Fruit fly (Drosophila melanogaster): Measurements from ENCODE around the gene crn.

crn gene

dm6 chrX:2298708-2299370, 49.1 kb upstream of the crn start (continued):
- TF ChIP-seq stwl (tag; optimal IDR thresholded peaks at IDR 0.05) = peak; percentile 45
- peak; percentile 29 for TF ChIP-seq HmgZ (tag; optimal IDR thresholded peaks at IDR 0.05)
- TF ChIP-seq Ptx1 (GFP tag; IDR thresholded peaks at IDR 0.05) = peak; percentile 77
- TF ChIP-seq CG1792 (GFP tag; optimal IDR thresholded peaks at IDR 0.05) = peak; percentile 52
- TF ChIP-seq Bgb (GFP tag; IDR thresholded peaks at IDR 0.05; ENCODE audit: partially characterized antibody) = no peak
- TF ChIP-seq luna (GFP tag; optimal IDR thresholded peaks at IDR 0.05) = no peak
- peak; percentile 93 for TF ChIP-seq CG8924 (tag; optimal IDR thresholded peaks at IDR 0.05)
- TF ChIP-seq sc (optimal IDR thresholded peaks at IDR 0.05) = no peak
- TF ChIP-seq sc (GFP tag; optimal IDR thresholded peaks at IDR 0.05) = peak; percentile 75
- TF ChIP-seq ara (GFP tag; IDR thresholded peaks at IDR 0.05) = peak; percentile 95

dm6 chrX:2297428-2298200, 47.8 kb upstream of the crn start:
- peak; percentile 99 for TF ChIP-seq CG12219 (GFP tag; optimal IDR thresholded peaks at IDR 0.05)
- no peak; the same call in 1 of the 2 replicates for TF ChIP-seq Bgb (GFP tag; IDR thresholded peaks at IDR 0.05; ENCODE audit: partially characterized antibody)
- TF ChIP-seq HLH3B (GFP tag; IDR thresholded peaks at IDR 0.05) = peak; percentile 99
- TF ChIP-seq cato (GFP tag; optimal IDR thresholded peaks at IDR 0.05; ENCODE audit: borderline replicate concordance) = peak; percentile 98
- peak; percentile 76; the same call in 2 of the 3 replicates for TF ChIP-seq z (GFP tag; IDR thresholded peaks at IDR 0.05)
- TF ChIP-seq CG14965 (GFP tag; optimal IDR thresholded peaks at IDR 0.05; ENCODE audit: borderline replicate concordance) = peak; percentile 90
- peak; percentile 98 for TF ChIP-seq salm (tag; optimal IDR thresholded peaks at IDR 0.05)
- TF ChIP-seq NK7.1 (GFP tag; optimal IDR thresholded peaks at IDR 0.05) = peak; percentile 97
- TF ChIP-seq CG30403 (GFP tag; optimal IDR thresholded peaks at IDR 0.05) = peak; percentile 99
- peak; percentile 89 for TF ChIP-seq D19B (GFP tag; optimal IDR thresholded peaks at IDR 0.05)
- TF ChIP-seq Vsx1 (GFP tag; optimal IDR thresholded peaks at IDR 0.05) = peak; percentile 94
- TF ChIP-seq grn (GFP tag; optimal IDR thresholded peaks at IDR 0.05) = peak; percentile 87
- TF ChIP-seq vvl (GFP tag; IDR thresholded peaks at IDR 0.05) = peak; percentile 99
- peak; percentile 99 for TF ChIP-seq Xbp1 (GFP tag; optimal IDR thresholded peaks at IDR 0.05)
- TF ChIP-seq wdn (GFP tag; IDR thresholded peaks at IDR 0.05) = peak; percentile 97
- TF ChIP-seq CG15479 (GFP tag; optimal IDR thresholded peaks at IDR 0.05) = peak; percentile 20
- TF ChIP-seq MESR4 (GFP tag; optimal IDR thresholded peaks at IDR 0.05) = peak; percentile 78
- TF ChIP-seq CG9437 (GFP tag; optimal IDR thresholded peaks at IDR 0.05) = peak; percentile 91
- TF ChIP-seq CG6254 (GFP tag; optimal IDR thresholded peaks at IDR 0.05) = peak; percentile 95
- TF ChIP-seq Rfx (GFP tag; IDR thresholded peaks at IDR 0.05) = peak; percentile 99
- peak; percentile 98 for TF ChIP-seq CG3847 (GFP tag; IDR thresholded peaks at IDR 0.05)
- TF ChIP-seq CG30020 (tag; optimal IDR thresholded peaks at IDR 0.05) = peak; percentile 76
- peak; percentile 89 for TF ChIP-seq fd102C (GFP tag; optimal IDR thresholded peaks at IDR 0.05)
- TF ChIP-seq CG17912 (GFP tag; optimal IDR thresholded peaks at IDR 0.05) = peak; percentile 97
- peak; percentile 96 for TF ChIP-seq fd3F (GFP tag; optimal IDR thresholded peaks at IDR 0.05)
- TF ChIP-seq pan (optimal IDR thresholded peaks at IDR 0.05) = no peak
- TF ChIP-seq pan (GFP tag; optimal IDR thresholded peaks at IDR 0.05 in 1 of 2, IDR thresholded peaks at IDR 0.05 in 1 of 2) = peak in 1 of 2 experiments; percentile 98
- peak; percentile 97 for TF ChIP-seq CG7372 (GFP tag; IDR thresholded peaks at IDR 0.05)
- TF ChIP-seq CG7839 (tag; optimal IDR thresholded peaks at IDR 0.05) = peak; percentile 99
- peak; percentile 95 for TF ChIP-seq CG17186 (GFP tag; optimal IDR thresholded peaks at IDR 0.05)
- no peak for TF ChIP-seq HLHmδ (GFP tag; optimal IDR thresholded peaks at IDR 0.05)
- peak; percentile 79 for TF ChIP-seq Sry-δ (GFP tag; optimal IDR thresholded peaks at IDR 0.05)
- peak; percentile 99 for TF ChIP-seq fd96Cb (tag; optimal IDR thresholded peaks at IDR 0.05)
- peak; percentile 96 for TF ChIP-seq CG1024 (GFP tag; IDR thresholded peaks at IDR 0.05)
- peak; percentile 84 for TF ChIP-seq Deaf1 (tag; optimal IDR thresholded peaks at IDR 0.05)
- TF ChIP-seq CG2202 (tag; optimal IDR thresholded peaks at IDR 0.05) = peak; percentile 95
- peak; percentile 98 for TF ChIP-seq CG14014 (GFP tag; IDR thresholded peaks at IDR 0.05)
- TF ChIP-seq pzg (GFP tag; optimal IDR thresholded peaks at IDR 0.05) = peak; percentile 33
